Fruit fly (Drosophila melanogaster): ENCODE measurements around the gene CG3156.

- no peak for TF ChIP-seq EcR (GFP tag; optimal IDR thresholded peaks at IDR 0.05)
- TF ChIP-seq psq (optimal IDR thresholded peaks at IDR 0.05), result no peak
- no peak for TF ChIP-seq CG8478 (optimal IDR thresholded peaks at IDR 0.05)
- TF ChIP-seq usp (GFP tag; optimal IDR thresholded peaks at IDR 0.05), result no peak
- TF ChIP-seq pan (optimal IDR thresholded peaks at IDR 0.05), result no peak
These were observed 43.6 kb upstream of the CG3156 start for dm6 chrX:443981-444550.
